Worm (Caenorhabditis elegans) whole organism, late embryonic: ENCODE data around the gene C34B4.2.
A peak's percentile ranks its signal among the peaks of the same experiment; 100 is the strongest.

Experiments used
- C08G9.2 ChIP-seq: sonication (generic microtip); optimal IDR thresholded peaks from 2 replicates; lab custom pipeline; 2016; ENCODE audit warnings: mild to moderate bottlenecking, missing genetic modification characterization, moderate library complexity, missing compliant biosample characterization
- C38D4.7 ChIP-seq: fragments of 200-800 bp; sonication (Bioruptor generic); optimal IDR thresholded peaks from 2 replicates; lab custom pipeline; 2018; ENCODE audit warnings: mild to moderate bottlenecking, missing genetic modification characterization, moderate library complexity, missing compliant biosample characterization
- F13H6.1 ChIP-seq: sonication (generic microtip); optimal IDR thresholded peaks from 2 replicates; lab custom pipeline; 2016; ENCODE audit warnings: missing genetic modification characterization, missing compliant biosample characterization
- K02D7.2 ChIP-seq: sonication (generic microtip); optimal IDR thresholded peaks from 2 replicates; lab custom pipeline; 2017; ENCODE audit warnings: mild to moderate bottlenecking, missing genetic modification characterization, missing compliant biosample characterization
- T23F11.4 ChIP-seq: fragments of 200-800 bp; sonication (Bioruptor generic); optimal IDR thresholded peaks from 2 replicates; lab custom pipeline; 2018; ENCODE audit warnings: mild to moderate bottlenecking, missing genetic modification characterization, missing compliant biosample characterization
- Y22D7AL.16 ChIP-seq: sonication (generic microtip); optimal IDR thresholded peaks from 2 replicates; lab custom pipeline; 2016; ENCODE audit warnings: missing genetic modification characterization, missing compliant biosample characterization
- ahr-1 ChIP-seq: sonication (generic microtip); optimal IDR thresholded peaks from 2 replicates; lab custom pipeline; 2016; ENCODE audit warnings: missing genetic modification characterization, missing compliant biosample characterization
- ama-1 ChIP-seq: fragments of 150-350 bp; optimal IDR thresholded peaks from 2 replicates; lab custom pipeline; 2014
- ceh-14 ChIP-seq: sonication (generic microtip); optimal IDR thresholded peaks from 2 replicates; lab custom pipeline; 2016; ENCODE audit warnings: missing genotype, missing genetic modification characterization, missing compliant biosample characterization
- ceh-18 ChIP-seq: sonication (generic microtip); optimal IDR thresholded peaks from 2 replicates; lab custom pipeline; 2016; ENCODE audit warnings: missing genetic modification characterization, missing compliant biosample characterization
- ceh-19 ChIP-seq: fragments of 200-800 bp; sonication (Bioruptor generic); optimal IDR thresholded peaks from 2 replicates; lab custom pipeline; 2018; ENCODE audit warnings: mild to moderate bottlenecking, missing genetic modification characterization, missing compliant biosample characterization
- ceh-22 ChIP-seq: sonication (generic microtip); optimal IDR thresholded peaks from 2 replicates; lab custom pipeline; 2017; ENCODE audit warnings: missing biosample characterization, missing genetic modification characterization
- ceh-24 ChIP-seq: sonication (generic microtip); optimal IDR thresholded peaks from 2 replicates; lab custom pipeline; 2016; ENCODE audit warnings: mild to moderate bottlenecking, missing genetic modification characterization, missing compliant biosample characterization
- ceh-31 ChIP-seq: sonication (generic microtip); optimal IDR thresholded peaks from 2 replicates; lab custom pipeline; 2016; ENCODE audit warnings: missing genetic modification characterization, missing compliant biosample characterization
- ceh-34 ChIP-seq: sonication (generic microtip); optimal IDR thresholded peaks from 2 replicates; lab custom pipeline; 2016; ENCODE audit warnings: mild to moderate bottlenecking, missing genetic modification characterization, missing compliant biosample characterization
- ceh-48 ChIP-seq: sonication (generic microtip); optimal IDR thresholded peaks from 2 replicates; lab custom pipeline; 2016; ENCODE audit warnings: missing genetic modification characterization, inconsistent platforms, missing compliant biosample characterization
- che-1 ChIP-seq: sonication (generic microtip); optimal IDR thresholded peaks from 2 replicates; lab custom pipeline; 2016; ENCODE audit warnings: mild to moderate bottlenecking, missing genetic modification characterization, missing compliant biosample characterization
- dmd-4 ChIP-seq: sonication (generic microtip); optimal IDR thresholded peaks from 2 replicates; lab custom pipeline; 2016; ENCODE audit warnings: borderline replicate concordance, missing genetic modification characterization, missing compliant biosample characterization
- dve-1 ChIP-seq: sonication (generic microtip); optimal IDR thresholded peaks from 2 replicates; lab custom pipeline; 2017; ENCODE audit warnings: antibody characterized with exemption, mild to moderate bottlenecking, missing genetic modification characterization, missing compliant biosample characterization
- elt-2 ChIP-seq: sonication (generic microtip); optimal IDR thresholded peaks from 2 replicates; lab custom pipeline; 2016; ENCODE audit warnings: missing genetic modification reagents, missing genetic modification characterization, missing compliant biosample characterization
- elt-4 ChIP-seq: sonication (generic microtip); optimal IDR thresholded peaks from 2 replicates; lab custom pipeline; 2016; ENCODE audit warnings: missing genetic modification characterization, missing compliant biosample characterization
- ets-4 ChIP-seq: sonication (generic microtip); optimal IDR thresholded peaks from 2 replicates; lab custom pipeline; 2016; ENCODE audit warnings: missing genetic modification characterization, missing compliant biosample characterization
- eyg-1 ChIP-seq: sonication (generic microtip); optimal IDR thresholded peaks from 2 replicates; lab custom pipeline; 2016; ENCODE audit warnings: missing genotype, missing genetic modification characterization, missing compliant biosample characterization
- fax-1 ChIP-seq: sonication (generic microtip); optimal IDR thresholded peaks from 2 replicates; lab custom pipeline; 2016; ENCODE audit warnings: missing genotype, missing genetic modification characterization, missing compliant biosample characterization
- fkh-10 ChIP-seq: fragments of 150-350 bp; optimal IDR thresholded peaks from 2 replicates; lab custom pipeline; 2014; ENCODE audit warnings: missing biosample characterization, missing genetic modification reagents, missing genetic modification characterization
- fkh-6 ChIP-seq: sonication (generic microtip); optimal IDR thresholded peaks from 2 replicates; lab custom pipeline; 2016; ENCODE audit warnings: missing genetic modification characterization, missing compliant biosample characterization
- gmeb-2 ChIP-seq: sonication (generic microtip); optimal IDR thresholded peaks from 2 replicates; lab custom pipeline; 2016; ENCODE audit warnings: missing genetic modification characterization, inconsistent platforms, missing compliant biosample characterization
- hlh-13 ChIP-seq: fragments of 200-800 bp; sonication (Bioruptor generic); optimal IDR thresholded peaks from 2 replicates; lab custom pipeline; 2018; ENCODE audit warnings: mild to moderate bottlenecking, missing genetic modification characterization, missing compliant biosample characterization
- hlh-15 ChIP-seq: sonication (generic microtip); optimal IDR thresholded peaks from 2 replicates; lab custom pipeline; 2016; ENCODE audit warnings: missing genetic modification characterization, missing compliant biosample characterization
- hlh-30 ChIP-seq: sonication (generic microtip); optimal IDR thresholded peaks from 2 replicates; lab custom pipeline; 2017; ENCODE audit warnings: antibody characterized with exemption, missing genetic modification characterization, missing compliant biosample characterization; ENCODE audit not compliant: insufficient read depth
- hlh-6 ChIP-seq: sonication (generic microtip); optimal IDR thresholded peaks from 2 replicates; lab custom pipeline; 2016; ENCODE audit warnings: missing genotype, missing genetic modification characterization, missing compliant biosample characterization
- hlh-8 ChIP-seq: sonication (generic microtip); optimal IDR thresholded peaks from 2 replicates; lab custom pipeline; 2016; ENCODE audit warnings: missing genotype, missing genetic modification characterization, missing compliant biosample characterization
- lim-6 ChIP-seq: sonication (generic microtip); optimal IDR thresholded peaks from 2 replicates; lab custom pipeline; 2016; ENCODE audit warnings: missing genetic modification characterization, missing compliant biosample characterization
- mec-3 ChIP-seq: sonication (generic microtip); optimal IDR thresholded peaks from 2 replicates; lab custom pipeline; 2016; ENCODE audit warnings: borderline replicate concordance, missing genetic modification characterization, missing compliant biosample characterization
- nfya-1 ChIP-seq: sonication (generic microtip); optimal IDR thresholded peaks from 2 replicates; lab custom pipeline; 2017; ENCODE audit warnings: missing genetic modification characterization, mild to moderate bottlenecking, missing compliant biosample characterization, antibody characterized with exemption, moderate library complexity
- nhr-11 ChIP-seq: fragments of 150-350 bp; optimal IDR thresholded peaks from 2 replicates; lab custom pipeline; 2014; ENCODE audit warnings: missing biosample characterization, missing genetic modification characterization
- nhr-232 ChIP-seq: sonication (generic microtip); optimal IDR thresholded peaks from 2 replicates; lab custom pipeline; 2016; ENCODE audit warnings: missing genetic modification characterization, missing compliant biosample characterization
- npax-4 ChIP-seq: sonication (generic microtip); optimal IDR thresholded peaks from 2 replicates; lab custom pipeline; 2016; ENCODE audit warnings: missing genetic modification characterization, missing compliant biosample characterization
- pag-3 ChIP-seq: sonication (generic microtip); optimal IDR thresholded peaks from 2 replicates; lab custom pipeline; 2016; ENCODE audit warnings: missing compliant biosample characterization, missing genetic modification characterization, borderline replicate concordance
- pax-1 ChIP-seq: fragments of 150-350 bp; optimal IDR thresholded peaks from 2 replicates; lab custom pipeline; 2014; ENCODE audit warnings: missing biosample characterization, missing genetic modification characterization
- pha-2 ChIP-seq: sonication (generic microtip); optimal IDR thresholded peaks from 2 replicates; lab custom pipeline; 2017; ENCODE audit warnings: mild to moderate bottlenecking, missing genetic modification characterization, missing compliant biosample characterization
- pha-4 ChIP-seq: fragments of 150-350 bp; optimal IDR thresholded peaks from 2 replicates; lab custom pipeline; 2018; ENCODE audit warnings: missing biosample characterization, missing genetic modification reagents, missing genetic modification characterization
- pros-1 ChIP-seq: fragments of 150-350 bp; optimal IDR thresholded peaks from 2 replicates; lab custom pipeline; 2014; ENCODE audit warnings: missing biosample characterization, missing genetic modification reagents, missing genetic modification characterization
- ref-2 ChIP-seq: sonication (generic microtip); optimal IDR thresholded peaks from 2 replicates; lab custom pipeline; 2016; ENCODE audit warnings: missing genetic modification characterization, missing compliant biosample characterization
- rnt-1 ChIP-seq: sonication (generic microtip); optimal IDR thresholded peaks from 2 replicates; lab custom pipeline; 2016; ENCODE audit warnings: missing genetic modification characterization, missing compliant biosample characterization
- sdc-2 ChIP-seq: sonication (generic microtip); optimal IDR thresholded peaks from 2 replicates; lab custom pipeline; 2016; ENCODE audit warnings: missing genotype, missing genetic modification characterization, missing compliant biosample characterization
- sox-4 ChIP-seq: sonication (generic microtip); optimal IDR thresholded peaks from 2 replicates; lab custom pipeline; 2017; ENCODE audit warnings: mild to moderate bottlenecking, missing genetic modification characterization, inconsistent platforms, missing compliant biosample characterization
- syd-9 ChIP-seq: sonication (generic microtip); optimal IDR thresholded peaks from 2 replicates; lab custom pipeline; 2016; ENCODE audit warnings: mild to moderate bottlenecking, missing genetic modification characterization, moderate library complexity, missing compliant biosample characterization
- tbx-2 ChIP-seq: sonication (generic microtip); optimal IDR thresholded peaks from 2 replicates; lab custom pipeline; 2016; ENCODE audit warnings: missing genetic modification characterization, missing compliant biosample characterization
- ttx-3 ChIP-seq: sonication (generic microtip); optimal IDR thresholded peaks from 2 replicates; lab custom pipeline; 2016; ENCODE audit warnings: missing genetic modification reagents, missing genetic modification characterization, missing compliant biosample characterization
- unc-42 ChIP-seq: sonication (generic microtip); optimal IDR thresholded peaks from 2 replicates; lab custom pipeline; 2016; ENCODE audit warnings: missing genotype, missing genetic modification characterization, missing compliant biosample characterization
- unc-55 ChIP-seq: sonication (generic microtip); optimal IDR thresholded peaks from 2 replicates; lab custom pipeline; 2017; ENCODE audit warnings: missing biosample characterization, missing genetic modification reagents, missing genetic modification characterization
- unc-86 ChIP-seq: sonication (generic microtip); optimal IDR thresholded peaks from 2 replicates; lab custom pipeline; 2016; ENCODE audit warnings: missing genetic modification characterization, missing compliant biosample characterization
- ztf-16 ChIP-seq: sonication (generic microtip); optimal IDR thresholded peaks from 2 replicates; lab custom pipeline; 2017; ENCODE audit warnings: missing genetic modification characterization, missing compliant biosample characterization

The C34B4.2 gene

ce11 chrV:13085917-13086552 lies 3.2 kb downstream of the C34B4.2 start:
- TF ChIP-seq dve-1 (tag; lab: Kevin White, UChicago): no peak
- peak; percentile 24 for TF ChIP-seq unc-42 (tag; lab: Kevin White, UChicago)
- TF ChIP-seq ref-2 (tag; lab: Kevin White, UChicago): peak; percentile 14
- no peak for TF ChIP-seq ceh-19 (GFP tag; lab: Kevin White, UChicago)
- TF ChIP-seq fax-1 (tag; lab: Kevin White, UChicago): no peak
- TF ChIP-seq nfya-1 (tag; lab: Kevin White, UChicago): peak; percentile 66
- TF ChIP-seq pha-2 (tag; lab: Kevin White, UChicago): no peak
- no peak for TF ChIP-seq elt-4 (tag; lab: Kevin White, UChicago)
- peak; percentile 20 for TF ChIP-seq syd-9
- peak; percentile 51 for TF ChIP-seq F13H6.1 (tag; lab: Kevin White, UChicago)
- peak; percentile 48 for TF ChIP-seq ceh-34
- no peak for TF ChIP-seq unc-86
- no peak for TF ChIP-seq che-1
- no peak for TF ChIP-seq eyg-1 (tag; lab: Kevin White, UChicago)
- TF ChIP-seq Y22D7AL.16 (tag; lab: Kevin White, UChicago): no peak
- no peak for TF ChIP-seq ztf-16
- peak; percentile 91 for TF ChIP-seq ceh-18 (tag; lab: Kevin White, UChicago)
- TF ChIP-seq lim-6 (tag; lab: Kevin White, UChicago): no peak
- TF ChIP-seq pag-3 (tag; lab: Kevin White, UChicago): no peak
- peak; percentile 54 for TF ChIP-seq rnt-1 (tag; lab: Kevin White, UChicago)
- no peak for TF ChIP-seq gmeb-2
- TF ChIP-seq C38D4.7 (GFP tag; lab: Kevin White, UChicago): no peak
- TF ChIP-seq hlh-13 (GFP tag; lab: Kevin White, UChicago): no peak
- TF ChIP-seq pax-1 (tag; lab: Kevin White, UChicago): no peak
- peak; percentile 54 for TF ChIP-seq ceh-31
- no peak for TF ChIP-seq ceh-48 (tag; lab: Kevin White, UChicago)
- TF ChIP-seq ceh-24 (tag; lab: Kevin White, UChicago): no peak
- no peak for TF ChIP-seq hlh-8 (tag; lab: Kevin White, UChicago)
- peak; percentile 28 for TF ChIP-seq C08G9.2 (tag; lab: Kevin White, UChicago)
- no peak for TF ChIP-seq ahr-1 (tag; lab: Kevin White, UChicago)
- no peak for TF ChIP-seq dmd-4 (tag; lab: Kevin White, UChicago)
- no peak for TF ChIP-seq hlh-6 (tag; lab: Kevin White, UChicago)
- peak; percentile 6 for TF ChIP-seq ceh-14
- no peak for TF ChIP-seq nhr-232 (tag; lab: Kevin White, UChicago)
- TF ChIP-seq T23F11.4: no peak
- no peak for TF ChIP-seq ceh-22 (tag; lab: Kevin White, UChicago)
- no peak for TF ChIP-seq ttx-3 (tag; lab: Kevin White, UChicago)
- peak; percentile 90 for TF ChIP-seq unc-55
- TF ChIP-seq fkh-6 (tag; lab: Kevin White, UChicago): no peak
- TF ChIP-seq sox-4 (tag; lab: Kevin White, UChicago): no peak
- TF ChIP-seq pros-1: no peak
- TF ChIP-seq ets-4 (tag; lab: Kevin White, UChicago): no peak
- TF ChIP-seq npax-4 (tag; lab: Kevin White, UChicago): no peak
- no peak for TF ChIP-seq mec-3 (tag; lab: Kevin White, UChicago)
- TF ChIP-seq pha-4 (tag; lab: Kevin White, UChicago): no peak
- no peak for TF ChIP-seq ama-1 (lab: Kevin White, UChicago)
- TF ChIP-seq hlh-15 (tag; lab: Kevin White, UChicago): no peak
- TF ChIP-seq sdc-2: no peak
- TF ChIP-seq elt-2 (tag; lab: Kevin White, UChicago): peak; percentile 10
- no peak for TF ChIP-seq hlh-30
- TF ChIP-seq tbx-2: peak; percentile 55
- TF ChIP-seq nhr-11 (tag; lab: Kevin White, UChicago): no peak
- no peak for TF ChIP-seq fkh-10 (GFP tag; lab: Kevin White, UChicago)
- TF ChIP-seq K02D7.2 (tag; lab: Kevin White, UChicago): no peak
